Fruit fly (Drosophila melanogaster) whole organism, embryonic: ENCODE measurements around the gene CG31161.

ENCODE experiments used
- Atf6 ChIP-seq: fragments of 200-800 bp; sonication (Bioruptor generic); IDR thresholded peaks from 2 replicates; pipeline ENCODE4 v1.3.6; 2022; ENCODE audit warnings: missing biosample characterization, missing genetic modification characterization
- BEAF-32 ChIP-seq: fragments of 200-800 bp; sonication (Bioruptor generic); optimal IDR thresholded peaks from 3 replicates; lab custom pipeline; 2017; ENCODE audit warnings: missing biosample characterization, missing genetic modification characterization, mild to moderate bottlenecking, moderate library complexity, missing genetic modification reagents
- CG10267 ChIP-seq: fragments of 200-800 bp; sonication (Bioruptor generic); optimal IDR thresholded peaks from 2 replicates; lab custom pipeline; 2018; ENCODE audit warnings: missing biosample characterization, mild to moderate bottlenecking, missing genetic modification characterization, moderate library complexity
- CG11456 ChIP-seq: fragments of 200-800 bp; sonication (Bioruptor generic); IDR thresholded peaks from 3 replicates; pipeline ENCODE4 v1.3.6; 2022; ENCODE audit warnings: missing biosample characterization, missing genetic modification characterization
- CG15011 ChIP-seq: fragments of 200-800 bp; sonication (Bioruptor generic); optimal IDR thresholded peaks from 3 replicates; lab custom pipeline; 2018; ENCODE audit warnings: missing biosample characterization, mild to moderate bottlenecking, missing genetic modification characterization
- CG1647 ChIP-seq: fragments of 200-800 bp; sonication (Bioruptor generic); optimal IDR thresholded peaks from 3 replicates; lab custom pipeline; 2016; ENCODE audit warnings: missing biosample characterization, missing genetic modification characterization
- CG17829 ChIP-seq: fragments of 200-800 bp; optimal IDR thresholded peaks from 2 replicates; lab custom pipeline; 2019; ENCODE audit warnings: missing biosample characterization, mild to moderate bottlenecking, missing genetic modification characterization, moderate library complexity
- CG1832 ChIP-seq: fragments of 200-800 bp; sonication (Bioruptor generic); optimal IDR thresholded peaks from 2 replicates; lab custom pipeline; 2017; ENCODE audit warnings: missing biosample characterization, mild to moderate bottlenecking, missing genetic modification characterization, inconsistent platforms
- CG30403 ChIP-seq: fragments of 200-800 bp; sonication (Bioruptor generic); optimal IDR thresholded peaks from 3 replicates; lab custom pipeline; 2016; ENCODE audit warnings: missing biosample characterization, missing genetic modification characterization
- CG34376 ChIP-seq: fragments of 200-800 bp; sonication (Bioruptor generic); optimal IDR thresholded peaks from 2 replicates; lab custom pipeline; 2018; ENCODE audit warnings: missing biosample characterization, mild to moderate bottlenecking, missing genetic modification characterization
- CG7556 ChIP-seq: fragments of 200-800 bp; sonication (Bioruptor generic); optimal IDR thresholded peaks from 2 replicates; lab custom pipeline; 2017; ENCODE audit warnings: missing biosample characterization, mild to moderate bottlenecking, missing genetic modification characterization
- CG7987 ChIP-seq: fragments of 200-800 bp; sonication (Bioruptor generic); optimal IDR thresholded peaks from 2 replicates; lab custom pipeline; 2018; ENCODE audit warnings: missing biosample characterization, mild to moderate bottlenecking, missing genetic modification characterization, moderate library complexity
- CG8924 ChIP-seq: fragments of 200-800 bp; optimal IDR thresholded peaks from 3 replicates; lab custom pipeline; 2019; ENCODE audit warnings: missing biosample characterization, mild to moderate bottlenecking, missing genetic modification characterization, moderate library complexity
- CTCF ChIP-seq: fragments of 200-800 bp; sonication (Bioruptor generic); optimal IDR thresholded peaks from 2 replicates; lab custom pipeline; 2017; ENCODE audit warnings: missing biosample characterization, mild to moderate bottlenecking, missing genetic modification characterization, moderate library complexity
- CoRest ChIP-seq: fragments of 200-800 bp; sonication (Bioruptor generic); optimal IDR thresholded peaks from 3 replicates; lab custom pipeline; 2018; ENCODE audit warnings: missing biosample characterization, mild to moderate bottlenecking, missing genetic modification characterization, moderate library complexity
- CrebB ChIP-seq: fragments of 200-800 bp; sonication (Bioruptor generic); optimal IDR thresholded peaks from 3 replicates; lab custom pipeline; 2018; ENCODE audit warnings: missing biosample characterization, mild to moderate bottlenecking, missing genetic modification characterization
- Dp ChIP-seq: fragments of 200-800 bp; sonication (Bioruptor generic); optimal IDR thresholded peaks from 2 replicates; lab custom pipeline; 2018; ENCODE audit warnings: missing biosample characterization, mild to moderate bottlenecking, missing genetic modification characterization, moderate library complexity
- Nf-YA ChIP-seq: fragments of 200-800 bp; sonication (Bioruptor generic); IDR thresholded peaks from 2 replicates; pipeline ENCODE4 v1.3.6; 2022; ENCODE audit warnings: missing biosample characterization, missing genetic modification characterization
- Oaz ChIP-seq: fragments of 200-800 bp; sonication (Bioruptor generic); IDR thresholded peaks from 2 replicates; pipeline ENCODE4 v1.3.6; 2022; ENCODE audit warnings: missing biosample characterization, missing genetic modification characterization
- Opbp ChIP-seq: fragments of 200-800 bp; sonication (Bioruptor generic); IDR thresholded peaks from 3 replicates; pipeline ENCODE4 v1.3.6; 2022; ENCODE audit warnings: missing biosample characterization, missing genetic modification characterization; ENCODE audit not compliant: partially characterized antibody
- Pdp1 ChIP-seq, 2 experiments: fragments of 200-800 bp; sonication (Bioruptor generic); optimal IDR thresholded peaks; 3 replicates each; lab custom pipeline; 2016; ENCODE audit warnings: missing biosample characterization in 2 of 2, missing genetic modification characterization in 2 of 2, mild to moderate bottlenecking in 1 of 2, moderate library complexity in 1 of 2
- Scr ChIP-seq: fragments of 200-800 bp; sonication (Bioruptor generic); IDR thresholded peaks from 2 replicates; pipeline ENCODE4 v1.3.6; 2022; ENCODE audit warnings: missing biosample characterization, missing genetic modification characterization; ENCODE audit not compliant: partially characterized antibody
- TFAM ChIP-seq: fragments of 200-800 bp; sonication (Bioruptor generic); optimal IDR thresholded peaks from 2 replicates; lab custom pipeline; 2017; ENCODE audit warnings: missing biosample characterization, missing genetic modification characterization, inconsistent platforms
- amos ChIP-seq: fragments of 200-800 bp; sonication (Bioruptor generic); IDR thresholded peaks from 2 replicates; pipeline ENCODE4 v1.3.6; 2022; ENCODE audit warnings: missing biosample characterization, missing genetic modification characterization; ENCODE audit not compliant: partially characterized antibody
- ara ChIP-seq: fragments of 200-800 bp; sonication (Bioruptor generic); IDR thresholded peaks from 2 replicates; pipeline ENCODE4 v1.3.6; 2022; ENCODE audit warnings: missing biosample characterization, missing genetic modification characterization
- da ChIP-seq: fragments of 200-800 bp; sonication (Bioruptor generic); optimal IDR thresholded peaks from 2 replicates; lab custom pipeline; 2016; ENCODE audit warnings: missing biosample characterization, missing genetic modification characterization
- ewg ChIP-seq: fragments of 200-800 bp; sonication (Bioruptor generic); optimal IDR thresholded peaks from 3 replicates; lab custom pipeline; 2017; ENCODE audit warnings: mild to moderate bottlenecking, missing biosample characterization, missing genetic modification reagents, missing genetic modification characterization
- inv ChIP-seq: fragments of 200-800 bp; sonication (Bioruptor generic); IDR thresholded peaks from 2 replicates; pipeline ENCODE4 v1.3.6; 2022; ENCODE audit warnings: missing biosample characterization, missing genetic modification characterization; ENCODE audit not compliant: partially characterized antibody
- kah ChIP-seq: fragments of 200-800 bp; sonication (Bioruptor generic); optimal IDR thresholded peaks from 2 replicates; lab custom pipeline; 2018; ENCODE audit warnings: missing biosample characterization, mild to moderate bottlenecking, missing genetic modification characterization
- kay ChIP-seq: fragments of 200-800 bp; sonication (Bioruptor generic); optimal IDR thresholded peaks from 2 replicates; lab custom pipeline; 2016; ENCODE audit warnings: missing biosample characterization, missing genetic modification characterization
- lbe ChIP-seq: fragments of 200-800 bp; sonication (Bioruptor generic); optimal IDR thresholded peaks from 2 replicates; lab custom pipeline; 2016; ENCODE audit warnings: missing biosample characterization, mild to moderate bottlenecking, missing genetic modification characterization
- nerfin-1 ChIP-seq: fragments of 200-800 bp; sonication (Bioruptor generic); optimal IDR thresholded peaks from 3 replicates; lab custom pipeline; 2019; ENCODE audit warnings: missing biosample characterization, mild to moderate bottlenecking, missing genetic modification characterization, moderate library complexity
- nmo ChIP-seq: fragments of 200-800 bp; sonication (Bioruptor generic); optimal IDR thresholded peaks from 2 replicates; lab custom pipeline; 2018; ENCODE audit warnings: missing biosample characterization, mild to moderate bottlenecking, missing genetic modification characterization, moderate library complexity
- pho ChIP-seq: fragments of 200-800 bp; sonication (Bioruptor generic); optimal IDR thresholded peaks from 2 replicates; lab custom pipeline; 2016; ENCODE audit warnings: missing biosample characterization, missing genetic modification characterization
- pzg ChIP-seq: fragments of 200-800 bp; sonication (Bioruptor generic); optimal IDR thresholded peaks from 3 replicates; lab custom pipeline; 2018; ENCODE audit warnings: missing biosample characterization, mild to moderate bottlenecking, missing genetic modification characterization, moderate library complexity
- slbo ChIP-seq: fragments of 200-800 bp; sonication (Bioruptor generic); IDR thresholded peaks from 2 replicates; pipeline ENCODE4 v1.3.6; 2022; ENCODE audit warnings: missing biosample characterization, missing genetic modification characterization
- trem ChIP-seq: fragments of 200-800 bp; optimal IDR thresholded peaks from 3 replicates; lab custom pipeline; 2019; ENCODE audit warnings: missing biosample characterization, mild to moderate bottlenecking, missing genetic modification characterization, moderate library complexity
- twi ChIP-seq: fragments of 200-800 bp; optimal IDR thresholded peaks from 2 replicates; lab custom pipeline; 2019; ENCODE audit warnings: missing biosample characterization, mild to moderate bottlenecking, missing genetic modification characterization, moderate library complexity
- unc-4 ChIP-seq: fragments of 200-800 bp; sonication (Bioruptor generic); IDR thresholded peaks from 2 replicates; pipeline ENCODE4 v1.3.6; 2022; ENCODE audit warnings: missing biosample characterization, missing genetic modification characterization; ENCODE audit not compliant: partially characterized antibody
- vvl ChIP-seq: fragments of 200-800 bp; sonication (Bioruptor generic); IDR thresholded peaks from 2 replicates; pipeline ENCODE4 v1.3.6; 2022; ENCODE audit warnings: missing biosample characterization, missing genetic modification characterization

Gene CG31161

dm6 chr3R:22584582-22584981, 31.7 kb upstream of the CG31161 start, which contains the start of the genes CG33107 and CG6937 (continued):
- peak; percentile 0 for TF ChIP-seq CG34376 (GFP tag; lab: Kevin White, UChicago)
- no peak for TF ChIP-seq TFAM (GFP tag; lab: Kevin White, UChicago)
- TF ChIP-seq CG7987 (GFP tag; lab: Kevin White, UChicago): no peak
- peak; percentile 77 for TF ChIP-seq Dp
- no peak for TF ChIP-seq lbe
- TF ChIP-seq CG30403 (GFP tag; lab: Kevin White, UChicago): no peak
- no peak for TF ChIP-seq kah (GFP tag; lab: Kevin White, UChicago)
- TF ChIP-seq Opbp (GFP tag; lab: Robert Waterston, UW): 0 out of 3 replicates have a peak, but pooled peaks have one; percentile 48
- TF ChIP-seq CTCF (GFP tag; lab: Kevin White, UChicago): peak; percentile 15
- TF ChIP-seq CG8924 (tag; lab: Kevin White, UChicago): peak; percentile 30
- TF ChIP-seq CG10267: peak; percentile 20
- no peak for TF ChIP-seq pho (GFP tag; lab: Kevin White, UChicago)
- no peak for TF ChIP-seq CG1647 (GFP tag; lab: Kevin White, UChicago)
- peak; percentile 11 for TF ChIP-seq nmo (GFP tag; lab: Kevin White, UChicago)
- TF ChIP-seq Nf-YA: no peak
- peak; percentile 45 for TF ChIP-seq BEAF-32 (GFP tag; lab: Kevin White, UChicago)
- TF ChIP-seq CrebB (tag; lab: Kevin White, UChicago): no peak
- TF ChIP-seq kay: no peak
- TF ChIP-seq ara (GFP tag; lab: Robert Waterston, UW): no peak
- peak; percentile 28; the same call in 1 of the 2 replicates for TF ChIP-seq Scr (GFP tag; lab: Robert Waterston, UW)
- TF ChIP-seq pzg (GFP tag; lab: Kevin White, UChicago): peak; percentile 76
- no peak for TF ChIP-seq vvl
- TF ChIP-seq da: no peak
- TF ChIP-seq unc-4: peak; percentile 36
- no peak for TF ChIP-seq CG7556 (GFP tag; lab: Kevin White, UChicago)
- no peak for TF ChIP-seq nerfin-1 (tag; lab: Kevin White, UChicago)
- peak; percentile 17 for TF ChIP-seq CG17829 (tag; lab: Kevin White, UChicago)
- TF ChIP-seq Oaz (GFP tag; lab: Robert Waterston, UW): no peak
- peak; percentile 4 for TF ChIP-seq CoRest (tag; lab: Kevin White, UChicago)
- TF ChIP-seq amos: peak; percentile 30; the same call in 1 of the 2 replicates
- TF ChIP-seq CG1832 (GFP tag; lab: Kevin White, UChicago): no peak
- TF ChIP-seq Atf6 (GFP tag; lab: Robert Waterston, UW): no peak
- peak; percentile 29 for TF ChIP-seq trem (tag; lab: Kevin White, UChicago)
- no peak for TF ChIP-seq slbo (GFP tag; lab: Robert Waterston, UW)
- TF ChIP-seq CG15011 (GFP tag; lab: Kevin White, UChicago): no peak
- TF ChIP-seq ewg: no peak

dm6 chr3R:22586525-22586924, 29.8 kb upstream of the CG31161 start, which contains the start of gene btn:
Gene btn, minus strand, starts transcription at chr3R:22586625.
- TF ChIP-seq Pdp1 (GFP tag; optimal IDR thresholded peaks at IDR 0.05; lab: Kevin White, UChicago) (peak in 1 of 2 experiments; percentile 12), inv (GFP tag; lab: Robert Waterston, UW) (no peak), twi (peak; percentile 84), CG11456 (GFP tag; lab: Robert Waterston, UW) (no peak)
